Fruit fly (Drosophila melanogaster) S2 (cell line): ENCODE data around the gene CG43925.

ENCODE experiments used
- CG8478 ChIP-seq: fragments of >200 bp; optimal IDR thresholded peaks from 2 replicates; lab custom pipeline; 2018
- CTCF ChIP-seq, 2 experiments: fragments of >200 bp; optimal IDR thresholded peaks; 2 replicates each; lab custom pipeline; 2018

DNA sequence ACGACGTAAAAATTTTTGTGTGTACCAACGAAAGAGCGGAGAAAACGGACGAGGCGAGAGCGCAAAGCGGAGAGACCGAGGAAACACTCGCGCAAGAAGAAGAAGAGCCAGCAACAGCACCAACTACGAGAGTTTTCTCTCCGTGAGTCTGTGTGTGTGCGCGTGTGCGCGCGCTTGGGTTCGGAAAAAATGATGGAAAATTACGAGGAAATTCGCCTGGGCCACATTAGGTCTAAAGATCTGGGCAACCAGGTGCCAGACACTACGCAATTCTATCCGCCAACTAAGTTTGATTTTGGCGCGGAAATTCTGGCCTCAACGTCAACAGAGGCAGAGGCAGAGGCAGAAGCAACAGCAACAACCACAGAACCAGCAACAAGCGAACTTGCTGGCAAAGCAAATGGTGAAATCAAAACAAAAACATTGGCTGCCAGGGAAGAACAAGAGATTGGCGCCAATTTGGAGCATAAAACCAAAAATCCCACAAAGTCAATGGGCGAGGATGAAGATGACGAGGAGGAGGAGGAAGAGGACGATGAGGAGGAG is 10.3 kb upstream of the CG43925 start, which contains the start of gene DnaJ-H:
- no peak for TF ChIP-seq CTCF (optimal IDR thresholded peaks at IDR 0.05; lab: Kevin White, UChicago)
- no peak for TF ChIP-seq CG8478
